Worm (Caenorhabditis elegans) whole organism, young adult: ENCODE measurements around the gene dhhc-4.

Source experiments
- B0261.1 ChIP-seq: sonication (generic microtip); optimal IDR thresholded peaks from 2 replicates; lab custom pipeline; 2016; ENCODE audit warnings: mild to moderate bottlenecking, missing genetic modification characterization, moderate library complexity, missing compliant biosample characterization
- F10E7.11 ChIP-seq: sonication (generic microtip); optimal IDR thresholded peaks from 2 replicates; lab custom pipeline; 2017; ENCODE audit warnings: mild to moderate bottlenecking, missing genetic modification characterization, moderate library complexity, missing compliant biosample characterization
- F23B12.7 ChIP-seq: sonication (generic microtip); optimal IDR thresholded peaks from 2 replicates; lab custom pipeline; 2017; ENCODE audit warnings: missing genetic modification characterization, mild to moderate bottlenecking, missing compliant biosample characterization, antibody characterized with exemption, moderate library complexity; ENCODE audit not compliant: insufficient read depth
- F37B4.10 ChIP-seq: fragments of 200-800 bp; sonication (Bioruptor generic); IDR thresholded peaks from 2 replicates; pipeline ENCODE4 v1.3.6; 2022; ENCODE audit warnings: missing genetic modification characterization, missing compliant biosample characterization
- F49E8.2 ChIP-seq: sonication (generic microtip); optimal IDR thresholded peaks from 3 replicates; lab custom pipeline; 2017; ENCODE audit warnings: missing genetic modification characterization, mild to moderate bottlenecking, missing compliant biosample characterization, antibody characterized with exemption, moderate library complexity; ENCODE audit not compliant: insufficient read depth
- F57C9.4 ChIP-seq: sonication (generic microtip); optimal IDR thresholded peaks from 2 replicates; lab custom pipeline; 2017; ENCODE audit warnings: mild to moderate bottlenecking, missing genetic modification characterization, missing compliant biosample characterization
- T07F8.4 ChIP-seq: sonication (generic microtip); optimal IDR thresholded peaks from 2 replicates; lab custom pipeline; 2016; ENCODE audit warnings: mild to moderate bottlenecking, missing genetic modification characterization, moderate library complexity, missing compliant biosample characterization
- Y79H2A.3 ChIP-seq: fragments of 200-800 bp; sonication (Bioruptor generic); conservative IDR thresholded peaks from 2 replicates; pipeline ENCODE4 v1.3.6; 2022; ENCODE audit warnings: missing genetic modification reagents, missing genetic modification characterization, missing compliant biosample characterization
- akir-1 ChIP-seq: fragments of 200-800 bp; sonication (Bioruptor generic); optimal IDR thresholded peaks from 2 replicates; lab custom pipeline; 2018; ENCODE audit warnings: mild to moderate bottlenecking, missing genetic modification characterization, moderate library complexity, missing compliant biosample characterization
- ama-1 ChIP-seq, 3 experiments: fragments of 150-350 bp in 1 of 3; sonication (generic microtip) in 2 of 3; optimal IDR thresholded peaks; 2 replicates each; lab custom pipeline; 2014 to 2018; ENCODE audit warnings: missing biosample characterization in 2 of 3, missing genetic modification characterization in 2 of 3, missing genetic modification reagents in 2 of 3
- attf-3 ChIP-seq: fragments of 200-800 bp; sonication (Bioruptor generic); conservative IDR thresholded peaks from 2 replicates; pipeline ENCODE4 v1.3.6; 2022; ENCODE audit warnings: missing genetic modification reagents, missing genetic modification characterization, missing compliant biosample characterization
- attf-5 ChIP-seq: fragments of 200-800 bp; sonication (Bioruptor generic); optimal IDR thresholded peaks from 2 replicates; lab custom pipeline; 2018; ENCODE audit warnings: mild to moderate bottlenecking, missing genetic modification characterization, missing compliant biosample characterization
- cebp-1 ChIP-seq, 2 experiments: fragments of 200-800 bp in 1 of 2; sonication (Bioruptor generic) in 1 of 2; sonication (generic microtip) in 1 of 2; IDR thresholded peaks in 1 of 2; optimal IDR thresholded peaks in 1 of 2; 2 replicates each; pipeline versions ENCODE4 v1.3.6 to Lab custom; 2017 to 2022; ENCODE audit warnings: missing compliant biosample characterization in 2 of 2, missing genetic modification characterization in 2 of 2, mild to moderate bottlenecking in 1 of 2, missing genetic modification reagents in 1 of 2, moderate library complexity in 1 of 2
- ceh-27 ChIP-seq: fragments of 200-800 bp; sonication (Bioruptor generic); optimal IDR thresholded peaks from 2 replicates; lab custom pipeline; 2018; ENCODE audit warnings: mild to moderate bottlenecking, missing genetic modification characterization, moderate library complexity, missing compliant biosample characterization
- ceh-79 ChIP-seq: sonication (generic microtip); optimal IDR thresholded peaks from 2 replicates; lab custom pipeline; 2017; ENCODE audit warnings: mild to moderate bottlenecking, missing genetic modification characterization, missing compliant biosample characterization
- dox-1 ChIP-seq: fragments of 200-800 bp; sonication (Bioruptor generic); IDR thresholded peaks from 2 replicates; pipeline ENCODE4 v1.3.6; 2022; ENCODE audit warnings: missing genetic modification reagents, missing genetic modification characterization, missing compliant biosample characterization
- dpl-1 ChIP-seq: fragments of 150-350 bp; optimal IDR thresholded peaks from 2 replicates; lab custom pipeline; 2014; ENCODE audit warnings: missing biosample characterization, missing genetic modification reagents, missing genetic modification characterization
- efl-1 ChIP-seq: fragments of 150-350 bp; optimal IDR thresholded peaks from 2 replicates; lab custom pipeline; 2014; ENCODE audit warnings: missing biosample characterization, missing genetic modification reagents, missing genetic modification characterization
- fkh-3 ChIP-seq: sonication (generic microtip); optimal IDR thresholded peaks from 2 replicates; lab custom pipeline; 2016; ENCODE audit warnings: mild to moderate bottlenecking, missing genetic modification characterization, missing compliant biosample characterization
- gei-17 ChIP-seq: fragments of 200-800 bp; sonication (Bioruptor generic); optimal IDR thresholded peaks from 2 replicates; lab custom pipeline; 2018; ENCODE audit warnings: mild to moderate bottlenecking, missing genetic modification characterization, missing compliant biosample characterization
- him-1 ChIP-seq: sonication (generic microtip); optimal IDR thresholded peaks from 2 replicates; lab custom pipeline; 2016; ENCODE audit warnings: missing genotype, missing genetic modification reagents, missing genetic modification characterization, missing compliant biosample characterization
- hlh-12 ChIP-seq: sonication (generic microtip); optimal IDR thresholded peaks from 2 replicates; lab custom pipeline; 2016; ENCODE audit warnings: missing genetic modification characterization, missing compliant biosample characterization
- hmg-1.2 ChIP-seq: fragments of 200-800 bp; sonication (Bioruptor generic); IDR thresholded peaks from 2 replicates; pipeline ENCODE4 v1.3.6; 2022; ENCODE audit warnings: missing genetic modification reagents, missing genetic modification characterization, missing compliant biosample characterization
- lag-1 ChIP-seq: fragments of 200-800 bp; sonication (Bioruptor generic); IDR thresholded peaks from 2 replicates; pipeline ENCODE4 v1.3.6; 2022; ENCODE audit warnings: missing genetic modification reagents, missing genetic modification characterization, missing compliant biosample characterization
- let-607 ChIP-seq, 2 experiments: fragments of 200-800 bp in 1 of 2; sonication (Bioruptor generic) in 1 of 2; sonication (generic microtip) in 1 of 2; optimal IDR thresholded peaks; 2 replicates each; lab custom pipeline; 2016 to 2018; ENCODE audit warnings: mild to moderate bottlenecking in 2 of 2, missing compliant biosample characterization in 2 of 2, missing genetic modification characterization in 2 of 2, moderate library complexity in 2 of 2, missing genotype in 1 of 2
- lin-40 ChIP-seq: sonication (generic microtip); optimal IDR thresholded peaks from 2 replicates; lab custom pipeline; 2016; ENCODE audit warnings: missing genetic modification characterization, mild to moderate bottlenecking, missing compliant biosample characterization, missing genotype, missing genetic modification reagents
- madf-8 ChIP-seq: fragments of 200-800 bp; sonication (Bioruptor generic); conservative IDR thresholded peaks from 2 replicates; pipeline ENCODE4 v1.3.6; 2022; ENCODE audit warnings: missing genetic modification reagents, missing genetic modification characterization, missing compliant biosample characterization
- nfyb-1 ChIP-seq: fragments of 200-800 bp; sonication (Bioruptor generic); IDR thresholded peaks from 2 replicates; pipeline ENCODE4 v1.3.6; 2022; ENCODE audit warnings: missing genetic modification reagents, missing genetic modification characterization, missing compliant biosample characterization
- nhr-179 ChIP-seq: sonication (generic microtip); optimal IDR thresholded peaks from 2 replicates; lab custom pipeline; 2016; ENCODE audit warnings: mild to moderate bottlenecking, missing genetic modification characterization, missing compliant biosample characterization
- nhr-27 ChIP-seq: fragments of 200-800 bp; sonication (Bioruptor generic); optimal IDR thresholded peaks from 2 replicates; lab custom pipeline; 2018; ENCODE audit warnings: mild to moderate bottlenecking, missing genetic modification characterization, moderate library complexity, missing compliant biosample characterization
- nhr-80 ChIP-seq: sonication (generic microtip); optimal IDR thresholded peaks from 2 replicates; lab custom pipeline; 2016; ENCODE audit warnings: missing genetic modification characterization, missing compliant biosample characterization
- pbrm-1 ChIP-seq: fragments of 200-800 bp; sonication (Bioruptor generic); IDR thresholded peaks from 2 replicates; pipeline ENCODE4 v1.3.6; 2022; ENCODE audit warnings: missing genetic modification reagents, missing genetic modification characterization, missing compliant biosample characterization
- rcor-1 ChIP-seq: fragments of 200-800 bp; sonication (Bioruptor generic); IDR thresholded peaks from 2 replicates; pipeline ENCODE4 v1.3.6; 2022; ENCODE audit warnings: missing genetic modification reagents, missing genetic modification characterization, missing compliant biosample characterization
- snpc-1.1 ChIP-seq: sonication (generic microtip); optimal IDR thresholded peaks from 2 replicates; lab custom pipeline; 2017; ENCODE audit warnings: missing genetic modification characterization, mild to moderate bottlenecking, missing compliant biosample characterization, antibody characterized with exemption, moderate library complexity, missing genotype, missing genetic modification reagents; ENCODE audit not compliant: insufficient read depth
- snpc-4 ChIP-seq, 5 experiments: fragments of 150-350 bp in 1 of 5; sonication (generic microtip) in 4 of 5; optimal IDR thresholded peaks; 2 replicates each; lab custom pipeline; 2014 to 2018; ENCODE audit warnings: missing genetic modification characterization in 5 of 5, missing biosample characterization in 3 of 5, antibody characterized with exemption in 2 of 5, mild to moderate bottlenecking in 2 of 5, missing compliant biosample characterization in 2 of 5, missing genotype in 2 of 5, moderate library complexity in 2 of 5, missing genetic modification reagents in 1 of 5
- tbx-9 ChIP-seq: sonication (generic microtip); optimal IDR thresholded peaks from 2 replicates; lab custom pipeline; 2016; ENCODE audit warnings: borderline replicate concordance, missing genetic modification characterization, inconsistent platforms, missing compliant biosample characterization
- tlf-1 ChIP-seq: fragments of 200-800 bp; sonication (Bioruptor generic); optimal IDR thresholded peaks from 2 replicates; lab custom pipeline; 2018; ENCODE audit warnings: mild to moderate bottlenecking, missing genetic modification characterization, missing compliant biosample characterization
- unc-62 ChIP-seq: fragments of 150-350 bp; optimal IDR thresholded peaks from 2 replicates; lab custom pipeline; 2014; ENCODE audit warnings: missing biosample characterization, missing genetic modification reagents, missing genetic modification characterization
- ztf-22 ChIP-seq: fragments of 200-800 bp; sonication (Bioruptor generic); optimal IDR thresholded peaks from 2 replicates; lab custom pipeline; 2018; ENCODE audit warnings: mild to moderate bottlenecking, missing genetic modification characterization, moderate library complexity, missing compliant biosample characterization
- ztf-6 ChIP-seq: fragments of 200-800 bp; sonication (Bioruptor generic); IDR thresholded peaks from 2 replicates; pipeline ENCODE4 v1.3.6; 2022; ENCODE audit warnings: missing genetic modification reagents, missing genetic modification characterization, missing compliant biosample characterization

Gene dhhc-4

DNA sequence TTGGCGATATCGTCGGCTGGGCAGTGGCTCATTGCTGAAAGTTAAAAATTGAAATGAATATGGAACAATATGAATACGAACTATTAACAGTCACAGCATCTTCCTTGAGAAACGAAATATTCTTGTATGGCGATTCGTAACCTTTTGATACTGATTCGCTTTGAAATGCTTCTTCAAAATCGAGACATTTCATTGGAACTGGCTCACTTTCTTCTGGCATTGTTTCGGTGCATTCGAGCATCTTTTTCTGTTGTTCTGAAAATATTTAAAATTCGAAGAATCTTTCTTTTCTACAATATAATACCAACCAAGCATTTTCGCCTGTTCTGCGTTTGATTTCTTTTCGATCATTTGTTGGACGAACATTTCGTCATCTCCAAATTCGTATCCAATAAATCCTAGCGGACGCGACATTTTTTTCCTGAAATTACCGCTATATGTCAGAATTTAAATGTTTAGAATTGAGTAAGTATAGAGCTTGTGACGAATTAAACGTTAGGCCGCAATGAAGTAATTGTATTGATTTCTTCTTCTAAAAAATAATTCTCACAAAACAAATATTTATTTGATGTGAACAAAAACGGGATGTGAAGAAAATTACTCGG lies 43.2 kb downstream of the dhhc-4 start, which contains the start of gene lin-52 (continued):
- TF ChIP-seq lin-40 (tag; lab: Kevin White, UChicago) (peak; percentile 24), snpc-4 (GFP tag; optimal IDR thresholded peaks at IDR 0.05; lab: Kevin White, UChicago) (no peak), snpc-4 (tag; optimal IDR thresholded peaks at IDR 0.05; lab: Kevin White, UChicago) (no peak), F57C9.4 (no peak), ztf-22 (GFP tag; lab: Kevin White, UChicago) (no peak), ceh-79 (tag; lab: Kevin White, UChicago) (no peak), B0261.1 (tag; lab: Kevin White, UChicago) (no peak), F23B12.7 (no peak), F49E8.2 (tag; lab: Kevin White, UChicago) (no peak), nhr-179 (tag; lab: Kevin White, UChicago) (peak; percentile 32), tlf-1 (peak; percentile 82), tbx-9 (tag; lab: Kevin White, UChicago) (no peak), gei-17 (GFP tag; lab: Kevin White, UChicago) (peak; percentile 17), hlh-12 (tag; lab: Kevin White, UChicago) (no peak), T07F8.4 (no peak), dox-1 (GFP tag; lab: Robert Waterston, UW) (no peak)

DNA sequence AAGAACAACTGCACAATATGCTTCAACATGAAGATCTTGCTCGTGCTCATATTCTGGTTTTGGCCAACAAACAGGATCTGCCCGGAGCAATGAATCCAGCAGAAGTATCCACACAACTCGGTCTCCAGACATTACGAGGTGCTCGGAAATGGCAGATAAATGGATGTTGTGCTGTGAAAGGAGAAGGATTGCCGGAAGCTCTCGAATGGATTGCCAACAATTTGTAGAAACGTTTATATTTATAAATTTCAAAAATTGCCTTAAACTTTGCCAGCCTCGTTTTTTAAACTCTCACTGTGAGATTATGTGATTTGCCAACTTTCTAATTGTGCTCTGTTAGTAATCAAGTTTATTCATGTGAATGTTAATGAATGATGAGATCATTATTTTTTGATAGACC lies 43.8 kb downstream of the dhhc-4 start:
- TF ChIP-seq fkh-3 (tag; lab: Kevin White, UChicago) (no peak), him-1 (tag; lab: Kevin White, UChicago) (no peak), attf-5 (no peak), unc-62 (GFP tag; lab: Kevin White, UChicago) (no peak), efl-1 (GFP tag; lab: Kevin White, UChicago) (no peak)

DNA sequence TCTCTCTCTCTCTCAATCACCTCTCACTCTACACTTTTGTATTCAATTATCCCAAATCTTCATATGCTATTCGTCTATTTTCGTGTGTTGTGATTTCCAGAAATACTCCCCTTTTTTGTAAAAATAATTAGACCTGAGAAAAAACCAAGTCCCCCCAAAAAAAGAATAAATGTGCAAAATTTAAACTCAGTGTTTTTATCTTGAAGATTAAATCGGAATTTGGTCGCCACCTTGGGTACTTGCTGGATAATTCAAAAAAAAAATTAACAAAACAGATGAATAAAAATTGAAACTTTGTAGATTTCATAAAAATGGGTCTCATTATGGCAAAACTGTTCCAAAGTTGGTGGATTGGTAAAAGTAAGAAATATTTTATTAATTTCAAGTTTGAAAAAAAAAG lies 44.6 kb downstream of the dhhc-4 start, which contains the start of gene arl-5:
Gene arl-5, plus strand, starts transcription at position 301 of the 400 bp plus-strand sequence.
- TF ChIP-seq lin-40 (tag; lab: Kevin White, UChicago) (no peak), nfyb-1 (GFP tag; lab: Robert Waterston, UW) (no peak), rcor-1 (no peak), nhr-27 (no peak)

DNA sequence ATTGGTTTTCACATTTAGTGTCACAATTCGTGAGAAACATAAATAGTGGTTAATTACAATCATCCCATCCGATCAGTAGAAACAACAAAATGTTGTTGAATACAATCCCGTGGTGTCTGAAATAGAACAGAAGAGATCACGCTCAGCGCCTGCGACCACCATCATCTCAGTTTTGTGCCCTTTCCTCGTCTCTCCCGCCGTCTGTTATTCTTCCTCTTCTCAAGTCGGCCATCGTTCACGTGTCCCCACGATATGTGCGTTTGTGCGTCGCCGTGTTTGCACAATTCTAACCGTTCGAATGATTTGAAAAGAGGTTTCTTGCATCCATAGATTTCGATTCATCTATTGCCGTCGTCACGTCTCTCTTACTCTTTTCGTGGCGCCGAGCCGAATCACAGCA lies 48.8 kb downstream of the dhhc-4 start, which contains the start of gene panl-3:
Gene panl-3, plus strand, starts transcription at position 294 of the 400 bp plus-strand sequence.
- TF ChIP-seq madf-8 (GFP tag; lab: Robert Waterston, UW) (no peak), ztf-6 (GFP tag; lab: Robert Waterston, UW) (0 out of 2 replicates have a peak, but pooled peaks have one; percentile 66), akir-1 (GFP tag; lab: Kevin White, UChicago) (no peak), dpl-1 (GFP tag; lab: Kevin White, UChicago) (peak; percentile 0), hmg-1.2 (GFP tag; lab: Robert Waterston, UW) (peak; percentile 46; the same call in 1 of the 2 replicates), F37B4.10 (no peak), ama-1 (optimal IDR thresholded peaks at IDR 0.05; lab: Kevin White, UChicago) (peak; percentile 22), ama-1 (GFP tag; optimal IDR thresholded peaks at IDR 0.05; lab: Kevin White, UChicago) (no peak), snpc-1.1 (tag; lab: Kevin White, UChicago) (no peak), hlh-12 (tag; lab: Kevin White, UChicago) (no peak), F10E7.11 (no peak), pbrm-1 (GFP tag; lab: Robert Waterston, UW) (0 out of 2 replicates have a peak, but pooled peaks have one; percentile 12), F23B12.7 (peak; percentile 41), attf-3 (GFP tag; lab: Robert Waterston, UW) (no peak), lag-1 (GFP tag; lab: Robert Waterston, UW) (no peak), lin-40 (tag; lab: Kevin White, UChicago) (peak; percentile 37), ceh-27 (GFP tag; lab: Kevin White, UChicago) (peak; percentile 49), let-607 (tag; optimal IDR thresholded peaks at IDR 0.05; lab: Kevin White, UChicago) (peak; percentile 39 to 46), attf-5 (peak; percentile 88), unc-62 (GFP tag; lab: Kevin White, UChicago) (no peak), Y79H2A.3 (GFP tag; lab: Robert Waterston, UW) (no peak), nhr-80 (tag; lab: Kevin White, UChicago) (peak; percentile 44), nfyb-1 (GFP tag; lab: Robert Waterston, UW) (0 out of 2 replicates have a peak, but pooled peaks have one; percentile 18), cebp-1 (GFP tag; IDR thresholded peaks at IDR 0.05; lab: Robert Waterston, UW) (peak; percentile 47; the same call in 1 of the 2 replicates), cebp-1 (tag; optimal IDR thresholded peaks at IDR 0.05; lab: Kevin White, UChicago) (peak; percentile 64)
